Worm (Caenorhabditis elegans) whole organism, midembryonic: ENCODE measurements around the gene nhr-80.
A peak's percentile ranks its signal among the peaks of the same experiment; 100 is the strongest.

Experiments
- T22C8.4 ChIP-seq: fragments of 200-800 bp; sonication (Bioruptor generic); IDR thresholded peaks from 2 replicates; pipeline ENCODE4 v1.3.6; 2022; ENCODE audit warnings: missing genetic modification characterization, missing compliant biosample characterization
- flt-1 ChIP-seq: fragments of 200-800 bp; sonication (Bioruptor generic); IDR thresholded peaks from 2 replicates; pipeline ENCODE4 v1.3.6; 2022; ENCODE audit warnings: missing genetic modification characterization, missing compliant biosample characterization
- klf-2 ChIP-seq: fragments of 200-800 bp; sonication (Bioruptor generic); conservative IDR thresholded peaks from 2 replicates; pipeline ENCODE4 v1.3.6; 2022; ENCODE audit warnings: missing genetic modification reagents, missing genetic modification characterization, missing compliant biosample characterization
- med-1 ChIP-seq: sonication (generic microtip); optimal IDR thresholded peaks from 2 replicates; lab custom pipeline; 2017; ENCODE audit warnings: missing genetic modification characterization, mild to moderate bottlenecking, missing compliant biosample characterization, antibody characterized with exemption, missing genetic modification reagents; ENCODE audit not compliant: insufficient read depth
- ref-1 ChIP-seq: fragments of 200-800 bp; sonication (Bioruptor generic); conservative IDR thresholded peaks from 2 replicates; pipeline ENCODE4 v1.3.6; 2022; ENCODE audit warnings: missing genetic modification reagents, missing genetic modification characterization, missing compliant biosample characterization
- tab-1 ChIP-seq: fragments of 200-800 bp; sonication (Bioruptor generic); IDR thresholded peaks from 2 replicates; pipeline ENCODE4 v1.3.6; 2022; ENCODE audit warnings: missing genetic modification characterization, missing compliant biosample characterization
- ztf-23 ChIP-seq: fragments of 200-800 bp; sonication (Bioruptor generic); IDR thresholded peaks from 2 replicates; pipeline ENCODE4 v1.3.6; 2022; ENCODE audit warnings: missing genetic modification reagents, missing genetic modification characterization, missing compliant biosample characterization
- ztf-29 ChIP-seq: fragments of 200-800 bp; sonication (Bioruptor generic); IDR thresholded peaks from 2 replicates; pipeline ENCODE4 v1.3.6; 2022; ENCODE audit warnings: missing genetic modification reagents, missing genetic modification characterization, missing compliant biosample characterization

- no peak for TF ChIP-seq flt-1 (GFP tag; lab: Robert Waterston, UW)
- TF ChIP-seq ztf-23 (GFP tag; lab: Robert Waterston, UW), result no peak
- TF ChIP-seq ztf-29 (GFP tag; lab: Robert Waterston, UW), result no peak
- TF ChIP-seq T22C8.4 (GFP tag; lab: Robert Waterston, UW), result peak; percentile 68
- no peak for TF ChIP-seq med-1 (GFP tag; lab: Kevin White, UChicago)
- TF ChIP-seq tab-1 (GFP tag; lab: Robert Waterston, UW), result no peak
- TF ChIP-seq ref-1 (GFP tag; lab: Robert Waterston, UW), result no peak
- no peak for TF ChIP-seq klf-2 (GFP tag; lab: Robert Waterston, UW)
Measured at ce11 chrIII:16797-17196, 2.1 kb upstream of the nhr-80 start.
